Worm (Caenorhabditis elegans): Measurements from ENCODE around the gene H13N06.7.

- no peak for TF ChIP-seq sptf-1 (tag; optimal IDR thresholded peaks at IDR 0.05)
- TF ChIP-seq tbx-8 (GFP tag; optimal IDR thresholded peaks at IDR 0.05) = no peak
- no peak for TF ChIP-seq blmp-1 (tag; optimal IDR thresholded peaks at IDR 0.05)
- no peak for TF ChIP-seq nhr-12 (tag; optimal IDR thresholded peaks at IDR 0.05)
- TF ChIP-seq unc-62 (GFP tag; optimal IDR thresholded peaks at IDR 0.05) = no peak
- no peak for TF ChIP-seq lsy-2 (tag; optimal IDR thresholded peaks at IDR 0.05)
- TF ChIP-seq elt-3 (tag; optimal IDR thresholded peaks at IDR 0.05) = no peak
- no peak for TF ChIP-seq bed-3 (GFP tag; optimal IDR thresholded peaks at IDR 0.05)
- TF ChIP-seq snpc-4 (tag; optimal IDR thresholded peaks at IDR 0.05) = no peak
- no peak for TF ChIP-seq ham-2 (GFP tag; optimal IDR thresholded peaks at IDR 0.05)
- peak; percentile 71 for TF ChIP-seq ces-1 (GFP tag; optimal IDR thresholded peaks at IDR 0.05)
- no peak for TF ChIP-seq ztf-11 (tag; optimal IDR thresholded peaks at IDR 0.05)
- no peak for TF ChIP-seq cnd-1 (tag; optimal IDR thresholded peaks at IDR 0.05)
These were observed 47.8 kb downstream of the H13N06.7 start for ce11 chrX:15550769-15551168.
